Worm (Caenorhabditis elegans) whole organism, L3 larva: ENCODE measurements around the gene snrp-3.

Source experiments
- ceh-82 ChIP-seq: fragments of 150-350 bp; optimal IDR thresholded peaks from 2 replicates; lab custom pipeline; 2014; ENCODE audit warnings: missing biosample characterization, missing genetic modification characterization
- daf-12 ChIP-seq: fragments of 150-350 bp; optimal IDR thresholded peaks from 2 replicates; lab custom pipeline; 2014; ENCODE audit warnings: missing biosample characterization, missing genetic modification reagents, missing genetic modification characterization
- elt-2 ChIP-seq: sonication (generic microtip); optimal IDR thresholded peaks from 2 replicates; lab custom pipeline; 2016; ENCODE audit warnings: missing genetic modification reagents, mild to moderate bottlenecking, missing genetic modification characterization, missing compliant biosample characterization
- elt-3 ChIP-seq, 3 experiments: fragments of 150-350 bp in 1 of 3; sonication (generic microtip) in 2 of 3; optimal IDR thresholded peaks; 2 replicates in 2 of 3; 4 replicates in 1 of 3; lab custom pipeline; 2014 to 2017; ENCODE audit warnings: missing biosample characterization in 3 of 3, missing genetic modification characterization in 3 of 3
- lin-15B ChIP-seq: fragments of 150-350 bp; optimal IDR thresholded peaks from 2 replicates; lab custom pipeline; 2014; ENCODE audit warnings: missing biosample characterization, missing genetic modification characterization
- lin-39 ChIP-seq: fragments of 150-350 bp; optimal IDR thresholded peaks from 2 replicates; lab custom pipeline; 2018; ENCODE audit warnings: missing biosample characterization, missing genetic modification reagents, missing genetic modification characterization
- nhr-12 ChIP-seq: fragments of 150-350 bp; optimal IDR thresholded peaks from 2 replicates; lab custom pipeline; 2014; ENCODE audit warnings: missing biosample characterization, missing genetic modification characterization
- nhr-23 ChIP-seq: fragments of 150-350 bp; optimal IDR thresholded peaks from 2 replicates; lab custom pipeline; 2014; ENCODE audit warnings: missing biosample characterization, missing genetic modification reagents, missing genetic modification characterization
- nhr-28 ChIP-seq: fragments of 150-350 bp; optimal IDR thresholded peaks from 2 replicates; lab custom pipeline; 2014; ENCODE audit warnings: missing biosample characterization, missing genetic modification characterization
- nhr-76 ChIP-seq: fragments of 150-350 bp; sonication (generic microtip); optimal IDR thresholded peaks from 5 replicates; lab custom pipeline; 2014; ENCODE audit warnings: missing biosample characterization, missing genetic modification characterization
- snpc-4 ChIP-seq: fragments of 150-350 bp; optimal IDR thresholded peaks from 2 replicates; lab custom pipeline; 2014; ENCODE audit warnings: missing biosample characterization, missing genetic modification characterization
- tbx-2 ChIP-seq: sonication (generic microtip); optimal IDR thresholded peaks from 2 replicates; lab custom pipeline; 2016; ENCODE audit warnings: mild to moderate bottlenecking, missing genetic modification characterization, missing compliant biosample characterization
- ztf-4 ChIP-seq: fragments of 150-350 bp; optimal IDR thresholded peaks from 2 replicates; lab custom pipeline; 2014; ENCODE audit warnings: missing biosample characterization, missing genetic modification characterization

DNA sequence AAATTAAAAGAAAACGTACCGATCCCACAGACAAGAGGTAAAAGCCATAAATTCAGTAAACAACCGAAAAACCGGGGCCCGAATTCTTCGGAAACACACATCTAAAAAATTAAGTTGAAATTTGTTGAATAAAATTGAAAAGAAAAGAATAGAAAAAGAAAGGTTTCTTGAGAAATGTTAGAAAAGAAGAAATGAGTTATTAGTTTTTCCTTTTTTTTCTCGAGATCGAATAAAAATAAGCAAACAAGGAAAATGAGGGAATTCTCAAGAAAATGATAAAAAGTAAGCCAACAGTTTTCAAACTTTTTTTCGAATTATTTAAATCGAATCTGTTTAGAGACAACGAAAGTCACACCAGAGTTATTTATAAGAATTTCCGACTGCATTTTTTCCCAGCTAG, 17.9 kb upstream of the snrp-3 start, which contains the start of gene H23L24.4:
- TF ChIP-seq nhr-23 (tag; lab: Kevin White, UChicago): no peak
- no peak for TF ChIP-seq ceh-82 (tag; lab: Kevin White, UChicago)
- TF ChIP-seq elt-2: no peak
- TF ChIP-seq nhr-12 (tag; lab: Kevin White, UChicago): no peak
- no peak for TF ChIP-seq lin-15B
- TF ChIP-seq elt-3 (tag; optimal IDR thresholded peaks at IDR 0.05; lab: Kevin White, UChicago): no peak
- no peak for TF ChIP-seq daf-12 (tag; lab: Kevin White, UChicago)
- TF ChIP-seq nhr-28: no peak
- no peak for TF ChIP-seq snpc-4 (tag; lab: Kevin White, UChicago)
- TF ChIP-seq nhr-76 (tag; lab: Kevin White, UChicago): no peak
- no peak for TF ChIP-seq tbx-2 (tag; lab: Kevin White, UChicago)
- TF ChIP-seq ztf-4 (tag; lab: Kevin White, UChicago): no peak
- TF ChIP-seq lin-39 (tag; lab: Kevin White, UChicago): no peak
